Fruit fly (Drosophila melanogaster) S2 (cell line): Measurements from ENCODE around the gene CG5326.
A peak's percentile ranks its signal among the peaks of the same experiment; 100 is the strongest.

Experiments
- CG8478 ChIP-seq: fragments of >200 bp; optimal IDR thresholded peaks from 2 replicates; lab custom pipeline; 2018
- CTCF ChIP-seq, 2 experiments: fragments of >200 bp; optimal IDR thresholded peaks; 2 replicates each; lab custom pipeline; 2018

- no peak for TF ChIP-seq CG8478
- peak in 1 of 2 experiments; percentile 4 for TF ChIP-seq CTCF (optimal IDR thresholded peaks at IDR 0.05; lab: Kevin White, UChicago)
Measured at dm6 chr3R:22584582-22584981, 44.9 kb upstream of the CG5326 start, which contains the start of the genes CG33107 and CG6937.
